Worm (Caenorhabditis elegans) whole organism, early embryonic: ENCODE measurements around the gene vit-6.

Source experiments
- B0310.2 ChIP-seq: sonication (generic microtip); optimal IDR thresholded peaks from 2 replicates; lab custom pipeline; 2016; ENCODE audit warnings: mild to moderate bottlenecking, missing genetic modification characterization, missing compliant biosample characterization
- F13C5.2 ChIP-seq: sonication (generic microtip); optimal IDR thresholded peaks from 2 replicates; lab custom pipeline; 2017; ENCODE audit warnings: mild to moderate bottlenecking, missing genetic modification characterization, inconsistent platforms, missing compliant biosample characterization
- ama-1 ChIP-seq: fragments of 150-350 bp; optimal IDR thresholded peaks from 2 replicates; lab custom pipeline; 2014
- ceh-36 ChIP-seq: sonication (generic microtip); optimal IDR thresholded peaks from 2 replicates; lab custom pipeline; 2016; ENCODE audit warnings: missing genetic modification characterization, inconsistent platforms, missing compliant biosample characterization
- pes-1 ChIP-seq: fragments of 200-800 bp; sonication (Bioruptor generic); IDR thresholded peaks from 2 replicates; pipeline ENCODE4 v1.3.6; 2022; ENCODE audit warnings: missing genetic modification reagents, missing genetic modification characterization, missing compliant biosample characterization
- scrt-1 ChIP-seq: fragments of 200-800 bp; sonication (Bioruptor generic); IDR thresholded peaks from 2 replicates; pipeline ENCODE4 v1.3.6; 2022; ENCODE audit warnings: missing genetic modification characterization, missing compliant biosample characterization
- tbx-11 ChIP-seq: fragments of 200-800 bp; sonication (Bioruptor generic); IDR thresholded peaks from 2 replicates; pipeline ENCODE4 v1.3.6; 2022; ENCODE audit warnings: missing genetic modification characterization, missing compliant biosample characterization
- tbx-37 ChIP-seq: fragments of 200-800 bp; sonication (Bioruptor generic); conservative IDR thresholded peaks from 2 replicates; pipeline ENCODE4 v1.3.6; 2022; ENCODE audit warnings: missing genetic modification reagents, missing genetic modification characterization, missing compliant biosample characterization
- tra-4 ChIP-seq: sonication (generic microtip); optimal IDR thresholded peaks from 2 replicates; lab custom pipeline; 2017; ENCODE audit warnings: missing genetic modification characterization, missing compliant biosample characterization

DNA sequence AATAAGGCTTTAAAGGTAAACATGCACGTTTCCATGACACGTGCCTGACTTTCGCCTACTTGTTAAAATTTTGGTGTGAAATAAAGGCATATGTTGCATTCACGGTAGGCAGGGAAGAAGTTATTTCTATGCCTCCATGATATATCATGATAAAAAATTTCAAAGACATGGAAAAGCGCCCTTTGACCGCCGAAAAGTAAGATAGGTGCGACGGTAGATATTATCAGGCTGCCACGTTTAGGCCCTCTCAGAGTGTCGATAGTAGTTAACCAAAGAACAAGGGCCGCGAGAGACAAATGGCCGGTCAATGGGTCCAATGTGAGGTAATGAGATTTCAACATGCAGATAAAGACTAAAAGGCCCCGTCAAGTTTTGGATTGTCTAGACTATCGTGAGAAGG is 17.8 kb upstream of the vit-6 start:
- no peak for TF ChIP-seq ama-1 (lab: Kevin White, UChicago)
- no peak for TF ChIP-seq tra-4 (tag; lab: Kevin White, UChicago)
- TF ChIP-seq F13C5.2, result no peak
- TF ChIP-seq B0310.2 (tag; lab: Kevin White, UChicago), result no peak
- TF ChIP-seq pes-1 (GFP tag; lab: Robert Waterston, UW), result no peak
- TF ChIP-seq tbx-11, result no peak
- TF ChIP-seq ceh-36 (tag; lab: Kevin White, UChicago), result no peak
- TF ChIP-seq scrt-1, result no peak
- TF ChIP-seq tbx-37 (GFP tag; lab: Robert Waterston, UW), result no peak
